Fruit fly (Drosophila melanogaster) Kc167 (cell line): Measurements from ENCODE around the gene Ptp4E.

Experiments
- Sin3A ChIP-seq: fragments of >200 bp; optimal IDR thresholded peaks from 2 replicates; lab custom pipeline; 2018; ENCODE audit warnings: missing external identifiers
- ttk ChIP-seq: sonication (Bioruptor generic); optimal IDR thresholded peaks from 2 replicates; lab custom pipeline; 2017; ENCODE audit warnings: missing external identifiers

- TF ChIP-seq ttk (no peak), Sin3A (lab: Kevin White, UChicago) (no peak)
Measured at dm6 chrX:4941512-4941911, 2.6 kb downstream of the Ptp4E start.
